Fruit fly (Drosophila melanogaster) whole organism, embryonic: ENCODE results near the gene tplus3a.

Source experiments
- Aef1 ChIP-seq: fragments of 200-800 bp; sonication (Bioruptor generic); IDR thresholded peaks from 3 replicates; pipeline ENCODE4 v1.3.6; 2022; ENCODE audit warnings: missing biosample characterization, missing genetic modification characterization
- CG11247 ChIP-seq: fragments of 200-800 bp; sonication (Bioruptor generic); IDR thresholded peaks from 2 replicates; pipeline ENCODE4 v1.3.6; 2022; ENCODE audit warnings: missing biosample characterization, missing genetic modification characterization
- CG13123 ChIP-seq: fragments of 200-800 bp; sonication (Bioruptor generic); optimal IDR thresholded peaks from 2 replicates; lab custom pipeline; 2016; ENCODE audit warnings: missing biosample characterization, missing genetic modification characterization
- CG14014 ChIP-seq: fragments of 200-800 bp; sonication (Bioruptor generic); IDR thresholded peaks from 2 replicates; pipeline ENCODE4 v1.3.6; 2022; ENCODE audit warnings: missing biosample characterization, missing genetic modification characterization
- CG14965 ChIP-seq: fragments of 200-800 bp; sonication (Bioruptor generic); optimal IDR thresholded peaks from 2 replicates; lab custom pipeline; 2016; ENCODE audit warnings: missing biosample characterization, missing genetic modification characterization, borderline replicate concordance
- CG15479 ChIP-seq: fragments of 200-800 bp; sonication (Bioruptor generic); optimal IDR thresholded peaks from 3 replicates; lab custom pipeline; 2019; ENCODE audit warnings: missing biosample characterization, mild to moderate bottlenecking, missing genetic modification characterization, moderate library complexity
- CG1647 ChIP-seq: fragments of 200-800 bp; sonication (Bioruptor generic); optimal IDR thresholded peaks from 3 replicates; lab custom pipeline; 2016; ENCODE audit warnings: missing biosample characterization, missing genetic modification characterization
- CG17186 ChIP-seq: fragments of 200-800 bp; sonication (Bioruptor generic); optimal IDR thresholded peaks from 3 replicates; lab custom pipeline; 2017; ENCODE audit warnings: missing biosample characterization, missing genetic modification reagents, missing genetic modification characterization
- CG17361 ChIP-seq: fragments of 200-800 bp; sonication (Bioruptor generic); IDR thresholded peaks from 3 replicates; pipeline ENCODE4 v1.3.6; 2022; ENCODE audit warnings: missing biosample characterization, missing genetic modification characterization
- CG1792 ChIP-seq: fragments of 200-800 bp; sonication (Bioruptor generic); optimal IDR thresholded peaks from 2 replicates; lab custom pipeline; 2016; ENCODE audit warnings: missing biosample characterization, missing genetic modification characterization
- CG30431 ChIP-seq: fragments of 200-800 bp; sonication (Bioruptor generic); optimal IDR thresholded peaks from 2 replicates; lab custom pipeline; 2017; ENCODE audit warnings: missing biosample characterization, missing genetic modification characterization
- CG31224 ChIP-seq: fragments of 200-800 bp; sonication (Bioruptor generic); IDR thresholded peaks from 2 replicates; pipeline ENCODE4 v1.3.6; 2022; ENCODE audit warnings: missing biosample characterization, missing genetic modification characterization
- CG3995 ChIP-seq: fragments of 200-800 bp; sonication (Bioruptor generic); optimal IDR thresholded peaks from 3 replicates; lab custom pipeline; 2016; ENCODE audit warnings: missing biosample characterization, missing genetic modification characterization
- CG5245 ChIP-seq: fragments of 200-800 bp; sonication (Bioruptor generic); optimal IDR thresholded peaks from 3 replicates; lab custom pipeline; 2016; ENCODE audit warnings: missing biosample characterization, missing genetic modification characterization
- CG9215 ChIP-seq: fragments of 200-800 bp; sonication (Bioruptor generic); IDR thresholded peaks from 2 replicates; pipeline ENCODE4 v1.3.6; 2022; ENCODE audit warnings: missing biosample characterization, missing genetic modification characterization
- Dfd ChIP-seq, 2 experiments: fragments of >200 bp; optimal IDR thresholded peaks; 2 replicates each; lab custom pipeline; 2017; ENCODE audit warnings: missing biosample characterization in 2 of 2, missing genetic modification characterization in 2 of 2
- Drgx ChIP-seq: fragments of 200-800 bp; sonication (Bioruptor generic); IDR thresholded peaks from 2 replicates; pipeline ENCODE4 v1.3.6; 2022; ENCODE audit warnings: missing biosample characterization, missing genetic modification characterization
- E2f1 ChIP-seq: fragments of 200-800 bp; sonication (Bioruptor generic); IDR thresholded peaks from 2 replicates; pipeline ENCODE4 v1.3.6; 2022; ENCODE audit warnings: missing biosample characterization, missing genetic modification characterization
- Eip74EF ChIP-seq, 2 experiments: fragments of 200-800 bp in 1 of 2; fragments of >200 bp in 1 of 2; sonication (Bioruptor generic) in 1 of 2; optimal IDR thresholded peaks; 2 replicates each; lab custom pipeline; 2017 to 2019; ENCODE audit warnings: missing biosample characterization in 2 of 2, missing genetic modification characterization in 2 of 2, mild to moderate bottlenecking in 1 of 2, moderate library complexity in 1 of 2
- GATAe ChIP-seq: fragments of 200-800 bp; sonication (Bioruptor generic); conservative IDR thresholded peaks from 2 replicates; pipeline ENCODE4 v1.3.6; 2022; ENCODE audit warnings: missing biosample characterization, missing genetic modification characterization
- HHEX ChIP-seq: fragments of 200-800 bp; sonication (Bioruptor generic); optimal IDR thresholded peaks from 3 replicates; lab custom pipeline; 2017; ENCODE audit warnings: missing biosample characterization, mild to moderate bottlenecking, missing genetic modification characterization, missing genetic modification reagents
- HLH3B ChIP-seq: fragments of 200-800 bp; sonication (Bioruptor generic); IDR thresholded peaks from 2 replicates; pipeline ENCODE4 v1.3.6; 2022; ENCODE audit warnings: missing biosample characterization, missing genetic modification characterization
- Meics ChIP-seq: fragments of 200-800 bp; sonication (Bioruptor generic); optimal IDR thresholded peaks from 2 replicates; lab custom pipeline; 2017; ENCODE audit warnings: missing biosample characterization, mild to moderate bottlenecking, missing genetic modification characterization
- NFAT ChIP-seq: fragments of 200-800 bp; sonication (Bioruptor generic); IDR thresholded peaks from 2 replicates; pipeline ENCODE4 v1.3.6; 2022; ENCODE audit warnings: missing biosample characterization, missing genetic modification characterization
- Six4 ChIP-seq: fragments of 200-800 bp; sonication (Bioruptor generic); optimal IDR thresholded peaks from 2 replicates; lab custom pipeline; 2016; ENCODE audit warnings: missing biosample characterization, missing genetic modification characterization
- Sox100B ChIP-seq: fragments of 200-800 bp; sonication (Bioruptor generic); optimal IDR thresholded peaks from 3 replicates; lab custom pipeline; 2018; ENCODE audit warnings: missing biosample characterization, mild to moderate bottlenecking, missing genetic modification characterization
- TFAM ChIP-seq: fragments of 200-800 bp; sonication (Bioruptor generic); optimal IDR thresholded peaks from 2 replicates; lab custom pipeline; 2017; ENCODE audit warnings: missing biosample characterization, missing genetic modification characterization, inconsistent platforms
- Trl ChIP-seq, 3 experiments: fragments of >200 bp in 2 of 3; fragments of 200-800 bp in 1 of 3; sonication (Bioruptor generic) in 1 of 3; optimal IDR thresholded peaks; 2 replicates in 1 of 3; 3 replicates in 2 of 3; lab custom pipeline; 2016 to 2017; ENCODE audit warnings: missing biosample characterization in 1 of 3, missing genetic modification characterization in 1 of 3
- ac ChIP-seq: fragments of 200-800 bp; sonication (Bioruptor generic); optimal IDR thresholded peaks from 3 replicates; lab custom pipeline; 2017; ENCODE audit warnings: missing biosample characterization, mild to moderate bottlenecking, missing genetic modification characterization
- ase ChIP-seq: fragments of 200-800 bp; sonication (Bioruptor generic); IDR thresholded peaks from 3 replicates; pipeline ENCODE4 v1.3.6; 2022; ENCODE audit warnings: missing biosample characterization, missing genetic modification characterization
- br ChIP-seq: fragments of >200 bp; optimal IDR thresholded peaks from 2 replicates; lab custom pipeline; 2017
- chinmo ChIP-seq: fragments of 200-800 bp; sonication (Bioruptor generic); IDR thresholded peaks from 4 replicates; pipeline ENCODE4 v1.3.6; 2022; ENCODE audit warnings: missing biosample characterization, missing genetic modification characterization; ENCODE audit not compliant: partially characterized antibody
- dan ChIP-seq: fragments of 200-800 bp; sonication (Bioruptor generic); IDR thresholded peaks from 2 replicates; pipeline ENCODE4 v1.3.6; 2022; ENCODE audit warnings: missing biosample characterization, missing genetic modification characterization
- danr ChIP-seq: fragments of 200-800 bp; sonication (Bioruptor generic); IDR thresholded peaks from 2 replicates; pipeline ENCODE4 v1.3.6; 2022; ENCODE audit warnings: missing biosample characterization, missing genetic modification characterization
- emc ChIP-seq: fragments of 200-800 bp; sonication (Bioruptor generic); optimal IDR thresholded peaks from 2 replicates; lab custom pipeline; 2016; ENCODE audit warnings: missing biosample characterization, missing genetic modification characterization
- esg ChIP-seq: fragments of 200-800 bp; sonication (Bioruptor generic); conservative IDR thresholded peaks from 2 replicates; pipeline ENCODE4 v1.3.6; 2022; ENCODE audit warnings: missing biosample characterization, missing genetic modification characterization
- eve ChIP-seq, 2 experiments: fragments of >200 bp; optimal IDR thresholded peaks; 2 replicates each; lab custom pipeline; 2017; ENCODE audit warnings: missing biosample characterization in 2 of 2, missing genetic modification characterization in 2 of 2
- fru ChIP-seq: fragments of >200 bp; optimal IDR thresholded peaks from 2 replicates; lab custom pipeline; 2017
- gcm ChIP-seq: fragments of 200-800 bp; sonication (Bioruptor generic); optimal IDR thresholded peaks from 2 replicates; lab custom pipeline; 2019; ENCODE audit warnings: missing biosample characterization, mild to moderate bottlenecking, missing genetic modification characterization, moderate library complexity
- gem ChIP-seq: fragments of 200-800 bp; sonication (Bioruptor generic); optimal IDR thresholded peaks from 2 replicates; lab custom pipeline; 2019; ENCODE audit warnings: missing biosample characterization, mild to moderate bottlenecking, missing genetic modification characterization, moderate library complexity
- ham ChIP-seq: fragments of 200-800 bp; sonication (Bioruptor generic); IDR thresholded peaks from 2 replicates; pipeline ENCODE4 v1.3.6; 2022; ENCODE audit warnings: missing biosample characterization, missing genetic modification characterization
- lmd ChIP-seq: fragments of 200-800 bp; sonication (Bioruptor generic); IDR thresholded peaks from 2 replicates; pipeline ENCODE4 v1.3.6; 2022; ENCODE audit warnings: missing biosample characterization, missing genetic modification characterization
- nerfin-2 ChIP-seq: fragments of 200-800 bp; sonication (Bioruptor generic); IDR thresholded peaks from 2 replicates; pipeline ENCODE4 v1.3.6; 2022; ENCODE audit warnings: missing biosample characterization, missing genetic modification characterization; ENCODE audit not compliant: partially characterized antibody
- odd ChIP-seq: fragments of 200-800 bp; sonication (Bioruptor generic); optimal IDR thresholded peaks from 2 replicates; lab custom pipeline; 2017; ENCODE audit warnings: missing biosample characterization, mild to moderate bottlenecking, missing genetic modification characterization
- pum ChIP-seq: fragments of 200-800 bp; sonication (Bioruptor generic); optimal IDR thresholded peaks from 2 replicates; lab custom pipeline; 2016; ENCODE audit warnings: missing biosample characterization, missing genetic modification characterization
- so ChIP-seq: fragments of 200-800 bp; sonication (Bioruptor generic); IDR thresholded peaks from 3 replicates; pipeline ENCODE4 v1.3.6; 2022; ENCODE audit warnings: missing biosample characterization, missing genetic modification characterization
- tll ChIP-seq, 2 experiments: fragments of 200-800 bp in 1 of 2; fragments of >200 bp in 1 of 2; sonication (Bioruptor generic) in 1 of 2; optimal IDR thresholded peaks; 2 replicates each; lab custom pipeline; 2017 to 2019; ENCODE audit warnings: missing biosample characterization in 2 of 2, missing genetic modification characterization in 2 of 2, mild to moderate bottlenecking in 1 of 2, moderate library complexity in 1 of 2
- ttk ChIP-seq: fragments of 200-800 bp; sonication (Bioruptor generic); IDR thresholded peaks from 2 replicates; pipeline ENCODE4 v2.1.2; 2022; ENCODE audit warnings: missing biosample characterization, missing genetic modification characterization
- unc-4 ChIP-seq: fragments of 200-800 bp; sonication (Bioruptor generic); IDR thresholded peaks from 2 replicates; pipeline ENCODE4 v1.3.6; 2022; ENCODE audit warnings: missing biosample characterization, missing genetic modification characterization; ENCODE audit not compliant: partially characterized antibody

tplus3a gene

DNA sequence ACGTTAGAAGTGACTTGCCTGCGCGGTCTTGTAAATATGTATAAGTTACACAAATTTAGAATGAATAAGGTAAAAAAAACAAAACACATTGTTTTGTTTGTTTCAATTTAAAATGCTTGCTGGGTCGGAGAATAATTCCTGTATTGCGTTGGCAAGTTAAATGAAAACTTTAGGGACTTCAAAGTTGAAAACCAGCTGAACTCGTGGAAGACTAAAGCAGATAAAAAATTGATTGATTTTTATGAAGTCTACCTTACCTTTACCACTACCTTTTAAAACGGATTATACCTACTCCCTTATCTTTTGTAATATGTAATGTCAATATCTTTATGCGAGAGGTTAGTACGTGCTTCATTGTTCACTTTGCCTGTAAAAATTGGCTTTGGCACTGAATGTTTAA is 5.7 kb upstream of the tplus3a start, which contains the start of gene CG42597:
TSS of gene CG42597 (minus strand) at position 101 of the 400 bp plus-strand sequence.
- no peak for TF ChIP-seq CG31224 (GFP tag; lab: Robert Waterston, UW)
- TF ChIP-seq ham (GFP tag; lab: Robert Waterston, UW) = no peak
- TF ChIP-seq Meics (GFP tag; lab: Kevin White, UChicago) = no peak
- TF ChIP-seq danr (GFP tag; lab: Robert Waterston, UW) = no peak
- no peak for TF ChIP-seq CG11247 (GFP tag; lab: Robert Waterston, UW)
- TF ChIP-seq ttk (GFP tag; lab: Robert Waterston, UW) = no peak
- TF ChIP-seq emc (GFP tag; lab: Kevin White, UChicago) = no peak
- TF ChIP-seq odd (GFP tag; lab: Kevin White, UChicago) = no peak
- no peak for TF ChIP-seq HLH3B
- TF ChIP-seq gcm (GFP tag; lab: Kevin White, UChicago) = no peak
- TF ChIP-seq Dfd (GFP tag; optimal IDR thresholded peaks at IDR 0.05; lab: Kevin White, UChicago) = no peak
- TF ChIP-seq chinmo (GFP tag; lab: Robert Waterston, UW) = no peak
- TF ChIP-seq nerfin-2 (GFP tag; lab: Robert Waterston, UW) = no peak
- TF ChIP-seq CG13123 (GFP tag; lab: Kevin White, UChicago) = no peak
- TF ChIP-seq Aef1 = no peak
- no peak for TF ChIP-seq NFAT
- TF ChIP-seq CG3995 (GFP tag; lab: Kevin White, UChicago) = no peak
- no peak for TF ChIP-seq br (lab: Kevin White, UChicago)
- no peak for TF ChIP-seq CG30431 (GFP tag; lab: Kevin White, UChicago)

DNA sequence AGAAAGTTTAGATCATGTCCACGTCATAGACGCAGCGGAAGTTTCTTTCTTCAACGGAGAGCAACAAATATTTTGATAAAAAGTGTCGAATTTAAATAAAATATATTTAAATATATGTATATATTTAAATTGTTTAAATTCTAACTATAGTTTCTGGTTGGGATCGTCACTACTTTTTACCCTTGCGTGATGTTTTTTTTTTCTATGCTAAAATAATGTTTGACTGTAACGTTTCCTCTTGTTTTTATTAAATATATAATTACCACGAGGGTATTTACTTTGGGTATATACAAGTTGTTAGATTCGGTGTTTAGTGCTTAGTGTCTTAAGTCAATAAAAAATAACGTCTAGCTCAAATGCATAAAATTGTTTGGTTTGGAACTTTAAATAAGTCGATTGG is 8.4 kb downstream of the tplus3a start, which contains the start of gene ttm3:
TSS of gene ttm3 (plus strand) at position 301 of the 400 bp plus-strand sequence.
- no peak for TF ChIP-seq ase (GFP tag; lab: Robert Waterston, UW)
- TF ChIP-seq dan (GFP tag; lab: Robert Waterston, UW) = no peak
- TF ChIP-seq ac (GFP tag; lab: Kevin White, UChicago) = no peak
- TF ChIP-seq HHEX (GFP tag; lab: Kevin White, UChicago) = no peak
- TF ChIP-seq Trl (optimal IDR thresholded peaks at IDR 0.05; lab: Kevin White, UChicago) = no peak
- no peak for TF ChIP-seq Trl (GFP tag; optimal IDR thresholded peaks at IDR 0.05; lab: Kevin White, UChicago)
- TF ChIP-seq Eip74EF (GFP tag; optimal IDR thresholded peaks at IDR 0.05; lab: Kevin White, UChicago) = no peak

DNA sequence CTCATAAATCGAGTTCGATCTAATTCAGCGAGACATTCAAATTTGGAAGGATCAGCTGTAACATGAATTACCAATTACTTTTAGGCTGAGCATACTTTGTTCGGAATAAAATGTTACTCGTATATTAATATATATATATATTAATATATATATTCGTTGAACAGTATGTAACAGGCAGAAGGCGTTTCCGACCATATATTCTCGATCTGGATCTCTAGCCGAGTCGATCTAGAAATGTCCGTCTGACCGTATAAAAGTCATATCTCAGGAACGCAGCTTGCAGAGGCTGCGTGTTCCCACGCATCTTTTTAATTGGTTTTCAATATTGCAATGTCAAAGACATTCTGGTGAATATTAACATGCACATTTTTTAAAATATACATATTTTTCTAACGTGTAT is 33.4 kb downstream of the tplus3a start, which contains the start of gene tplus3b:
TSS of gene tplus3b (minus strand) at position 101 of the 400 bp plus-strand sequence.
- TF ChIP-seq E2f1 (GFP tag; lab: Robert Waterston, UW) (no peak), Six4 (GFP tag; lab: Kevin White, UChicago) (no peak), CG5245 (GFP tag; lab: Kevin White, UChicago) (no peak), Drgx (GFP tag; lab: Robert Waterston, UW) (no peak), CG9215 (GFP tag; lab: Robert Waterston, UW) (no peak), fru (lab: Kevin White, UChicago) (no peak), esg (GFP tag; lab: Robert Waterston, UW) (no peak), unc-4 (GFP tag; lab: Robert Waterston, UW) (no peak), CG14965 (GFP tag; lab: Kevin White, UChicago) (no peak)

DNA sequence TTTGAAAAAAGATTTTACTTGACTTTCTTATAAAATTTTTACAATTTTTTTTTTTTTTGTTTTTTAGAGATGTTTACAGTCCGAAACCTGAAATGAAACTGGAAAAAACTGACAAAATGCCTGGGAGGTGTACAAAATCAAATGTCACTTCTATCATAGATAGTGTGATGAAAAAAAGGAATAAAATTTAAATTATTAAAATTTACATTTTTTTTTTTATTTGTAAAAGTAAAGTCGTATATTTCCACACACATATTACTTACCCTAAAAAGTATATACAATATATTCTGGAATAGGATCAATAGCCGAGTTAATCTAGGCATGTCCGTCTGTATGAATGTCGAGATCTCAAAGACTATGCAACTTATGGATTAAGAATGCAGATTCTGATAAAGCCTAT is 34.5 kb downstream of the tplus3a start, which contains the start of gene CG15219:
TSS of gene CG15219 (minus strand) at position 101 of the 400 bp plus-strand sequence.
- TF ChIP-seq CG15479 (GFP tag; lab: Kevin White, UChicago) (no peak), lmd (GFP tag; lab: Robert Waterston, UW) (no peak), CG17361 (GFP tag; lab: Robert Waterston, UW) (no peak), CG1792 (GFP tag; lab: Kevin White, UChicago) (no peak), CG14014 (GFP tag; lab: Robert Waterston, UW) (no peak), so (no peak), tll (GFP tag; optimal IDR thresholded peaks at IDR 0.05; lab: Kevin White, UChicago) (no peak), gem (tag; lab: Kevin White, UChicago) (no peak), CG17186 (GFP tag; lab: Kevin White, UChicago) (no peak), CG1647 (GFP tag; lab: Kevin White, UChicago) (no peak), Sox100B (GFP tag; lab: Kevin White, UChicago) (no peak), pum (GFP tag; lab: Kevin White, UChicago) (no peak), TFAM (no peak), eve (GFP tag; optimal IDR thresholded peaks at IDR 0.05; lab: Kevin White, UChicago) (no peak), GATAe (GFP tag; lab: Robert Waterston, UW) (no peak)
